Fruit fly (Drosophila melanogaster): ENCODE measurements around the gene CG3793.

The CG3793 gene

DNA sequence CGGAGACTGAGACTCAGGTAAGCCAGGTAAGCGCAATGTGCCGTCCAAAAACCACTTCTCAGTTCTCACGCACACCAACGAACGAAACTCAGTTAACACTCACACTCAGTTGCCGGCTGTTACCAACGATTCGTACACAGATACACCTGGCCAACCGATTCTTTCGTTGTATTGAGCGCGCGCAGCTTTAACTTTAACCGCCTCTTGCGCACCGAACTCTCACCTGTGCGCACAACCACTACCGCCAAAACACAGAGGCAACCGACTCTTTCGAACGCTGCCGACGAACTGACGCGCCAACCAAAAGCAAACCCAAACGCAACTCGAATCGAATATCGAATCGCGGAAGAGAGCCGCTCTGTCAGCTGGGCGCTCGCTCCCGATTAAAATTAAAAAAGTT lies 1.6 kb upstream of the CG3793 start, which contains the start of gene Gli (continued):
- TF ChIP-seq CG1792 (GFP tag; optimal IDR thresholded peaks at IDR 0.05) (peak; percentile 22), Hr3 (GFP tag; optimal IDR thresholded peaks at IDR 0.05) (no peak), sug (tag; optimal IDR thresholded peaks at IDR 0.05) (peak; percentile 55), CG13296 (GFP tag; optimal IDR thresholded peaks at IDR 0.05) (no peak), nerfin-2 (GFP tag; IDR thresholded peaks at IDR 0.05; ENCODE audit: partially characterized antibody) (0 out of 2 replicates have a peak, but pooled peaks have one; percentile 47), odd (GFP tag; optimal IDR thresholded peaks at IDR 0.05) (no peak), Lhr (GFP tag; optimal IDR thresholded peaks at IDR 0.05) (no peak), slou (GFP tag; optimal IDR thresholded peaks at IDR 0.05) (no peak), Taf1 (GFP tag; IDR thresholded peaks at IDR 0.05) (no peak), ind (GFP tag; optimal IDR thresholded peaks at IDR 0.05) (no peak), CG33213 (GFP tag; optimal IDR thresholded peaks at IDR 0.05) (peak; percentile 46), Awh (GFP tag; IDR thresholded peaks at IDR 0.05) (peak; percentile 63), CG18599 (GFP tag; optimal IDR thresholded peaks at IDR 0.05) (no peak), HmgD (GFP tag; optimal IDR thresholded peaks at IDR 0.05) (peak; percentile 63), crp (GFP tag; optimal IDR thresholded peaks at IDR 0.05) (peak in 1 of 2 experiments; percentile 54), CG7987 (GFP tag; optimal IDR thresholded peaks at IDR 0.05) (peak; percentile 59), Kr (GFP tag; optimal IDR thresholded peaks at IDR 0.05) (no peak), CG18764 (GFP tag; optimal IDR thresholded peaks at IDR 0.05) (no peak), ems (GFP tag; optimal IDR thresholded peaks at IDR 0.05) (no peak), ap (GFP tag; IDR thresholded peaks at IDR 0.05) (no peak), Elba2 (GFP tag; optimal IDR thresholded peaks at IDR 0.05) (no peak), Dref (GFP tag; IDR thresholded peaks at IDR 0.05) (0 out of 2 replicates have a peak, but pooled peaks have one; percentile 33), CG32767 (GFP tag; IDR thresholded peaks at IDR 0.05) (no peak), Doc2 (GFP tag; IDR thresholded peaks at IDR 0.05) (no peak), Antp (GFP tag; optimal IDR thresholded peaks at IDR 0.05) (peak; percentile 32), twi (tag; optimal IDR thresholded peaks at IDR 0.05) (no peak), wek (GFP tag; optimal IDR thresholded peaks at IDR 0.05) (peak; percentile 36), CTCF (GFP tag; optimal IDR thresholded peaks at IDR 0.05) (no peak), Ssrp (tag; optimal IDR thresholded peaks at IDR 0.05) (no peak), seq (GFP tag; IDR thresholded peaks at IDR 0.05) (peak; percentile 50; the same call in 1 of the 2 replicates), CG15696 (tag; optimal IDR thresholded peaks at IDR 0.05) (no peak), vnd (GFP tag; IDR thresholded peaks at IDR 0.05; ENCODE audit: partially characterized antibody) (0 out of 3 replicates have a peak, but pooled peaks have one; percentile 11), CG11695 (GFP tag; IDR thresholded peaks at IDR 0.05) (0 out of 3 replicates have a peak, but pooled peaks have one; percentile 28), MESR4 (GFP tag; optimal IDR thresholded peaks at IDR 0.05) (peak; percentile 22), Doc3 (GFP tag; IDR thresholded peaks at IDR 0.05; ENCODE audit: partially characterized antibody) (no peak), fru (optimal IDR thresholded peaks at IDR 0.05) (no peak), Ada2b (GFP tag; IDR thresholded peaks at IDR 0.05) (no peak), Sin3A (optimal IDR thresholded peaks at IDR 0.05) (no peak), onecut (GFP tag; IDR thresholded peaks at IDR 0.05) (peak; percentile 54), CG14710 (tag; optimal IDR thresholded peaks at IDR 0.05) (no peak), CG10431 (GFP tag; optimal IDR thresholded peaks at IDR 0.05) (no peak), mld (GFP tag; IDR thresholded peaks at IDR 0.05; ENCODE audit: partially characterized antibody) (no peak; the same call in 2 of the 3 replicates), shn (GFP tag; optimal IDR thresholded peaks at IDR 0.05) (no peak), grn (GFP tag; optimal IDR thresholded peaks at IDR 0.05) (no peak), Hmx (GFP tag; optimal IDR thresholded peaks at IDR 0.05) (no peak), Mad (GFP tag; optimal IDR thresholded peaks at IDR 0.05) (peak; percentile 2), row (GFP tag; IDR thresholded peaks at IDR 0.05) (peak; percentile 18; the same call in 1 of the 3 replicates), CG10543 (GFP tag; optimal IDR thresholded peaks at IDR 0.05) (peak; percentile 78), CG18619 (GFP tag; optimal IDR thresholded peaks at IDR 0.05) (no peak), Dp (GFP tag; optimal IDR thresholded peaks at IDR 0.05) (peak; percentile 48), CG3726 (GFP tag; IDR thresholded peaks at IDR 0.05) (no peak; the same call in 2 of the 3 replicates), ab (GFP tag; optimal IDR thresholded peaks at IDR 0.05) (no peak)

All from whole organism, embryonic.